Fruit fly (Drosophila melanogaster) S2 (cell line): ENCODE measurements around the gene cerv.

ENCODE experiments used
- CG8478 ChIP-seq: fragments of >200 bp; optimal IDR thresholded peaks from 2 replicates; lab custom pipeline; 2018
- CTCF ChIP-seq, 2 experiments: fragments of >200 bp; optimal IDR thresholded peaks; 2 replicates each; lab custom pipeline; 2018

dm6 chrX:15575557-15575956 lies 2.4 kb downstream of the cerv start, which contains the start of gene CG42299:
- TF ChIP-seq CG8478 (no peak), CTCF (optimal IDR thresholded peaks at IDR 0.05; lab: Kevin White, UChicago) (no peak)
